Worm (Caenorhabditis elegans) whole organism, early embryonic: Measurements from ENCODE around the gene paqr-3.

Experiments used
- B0310.2 ChIP-seq: sonication (generic microtip); optimal IDR thresholded peaks from 2 replicates; lab custom pipeline; 2016; ENCODE audit warnings: mild to moderate bottlenecking, missing genetic modification characterization, missing compliant biosample characterization
- F13C5.2 ChIP-seq: sonication (generic microtip); optimal IDR thresholded peaks from 2 replicates; lab custom pipeline; 2017; ENCODE audit warnings: mild to moderate bottlenecking, missing genetic modification characterization, inconsistent platforms, missing compliant biosample characterization
- aly-1 ChIP-seq: sonication (generic microtip); optimal IDR thresholded peaks from 2 replicates; lab custom pipeline; 2016; ENCODE audit warnings: missing genetic modification characterization, missing compliant biosample characterization
- ama-1 ChIP-seq: fragments of 150-350 bp; optimal IDR thresholded peaks from 2 replicates; lab custom pipeline; 2014
- ceh-13 ChIP-seq: fragments of 200-800 bp; sonication (Bioruptor generic); optimal IDR thresholded peaks from 2 replicates; lab custom pipeline; 2018; ENCODE audit warnings: mild to moderate bottlenecking, missing genetic modification characterization, missing compliant biosample characterization
- ceh-36 ChIP-seq: sonication (generic microtip); optimal IDR thresholded peaks from 2 replicates; lab custom pipeline; 2016; ENCODE audit warnings: missing genetic modification characterization, inconsistent platforms, missing compliant biosample characterization
- ets-7 ChIP-seq: sonication (generic microtip); optimal IDR thresholded peaks from 2 replicates; lab custom pipeline; 2016; ENCODE audit warnings: missing genotype, missing genetic modification characterization, missing compliant biosample characterization
- flt-1 ChIP-seq: fragments of 200-800 bp; sonication (Bioruptor generic); IDR thresholded peaks from 2 replicates; pipeline ENCODE4 v1.3.6; 2022; ENCODE audit warnings: missing genetic modification characterization, missing compliant biosample characterization
- hmbx-1 ChIP-seq: sonication (generic microtip); optimal IDR thresholded peaks from 2 replicates; lab custom pipeline; 2016; ENCODE audit warnings: mild to moderate bottlenecking, missing genetic modification characterization, missing compliant biosample characterization
- hmg-4 ChIP-seq: fragments of 200-800 bp; sonication (Bioruptor generic); optimal IDR thresholded peaks from 2 replicates; lab custom pipeline; 2018; ENCODE audit warnings: mild to moderate bottlenecking, missing genetic modification characterization, missing compliant biosample characterization
- hnd-1 ChIP-seq: sonication (generic microtip); optimal IDR thresholded peaks from 2 replicates; lab custom pipeline; 2016; ENCODE audit warnings: missing genetic modification characterization, missing compliant biosample characterization
- pes-1 ChIP-seq: fragments of 200-800 bp; sonication (Bioruptor generic); IDR thresholded peaks from 2 replicates; pipeline ENCODE4 v1.3.6; 2022; ENCODE audit warnings: missing genetic modification reagents, missing genetic modification characterization, missing compliant biosample characterization
- scrt-1 ChIP-seq: fragments of 200-800 bp; sonication (Bioruptor generic); IDR thresholded peaks from 2 replicates; pipeline ENCODE4 v1.3.6; 2022; ENCODE audit warnings: missing genetic modification characterization, missing compliant biosample characterization
- sea-1 ChIP-seq: fragments of 200-800 bp; sonication (Bioruptor generic); conservative IDR thresholded peaks from 2 replicates; pipeline ENCODE4 v1.3.6; 2022; ENCODE audit warnings: missing genetic modification characterization, missing compliant biosample characterization
- tbx-11 ChIP-seq: fragments of 200-800 bp; sonication (Bioruptor generic); IDR thresholded peaks from 2 replicates; pipeline ENCODE4 v1.3.6; 2022; ENCODE audit warnings: missing genetic modification characterization, missing compliant biosample characterization
- tbx-37 ChIP-seq: fragments of 200-800 bp; sonication (Bioruptor generic); conservative IDR thresholded peaks from 2 replicates; pipeline ENCODE4 v1.3.6; 2022; ENCODE audit warnings: missing genetic modification reagents, missing genetic modification characterization, missing compliant biosample characterization
- tra-4 ChIP-seq: sonication (generic microtip); optimal IDR thresholded peaks from 2 replicates; lab custom pipeline; 2017; ENCODE audit warnings: missing genetic modification characterization, missing compliant biosample characterization

Gene paqr-3

ce11 chrIV:14343756-14344155 is 39.7 kb downstream of the paqr-3 start, which contains the start of gene srlf-28:
srlf-28 (minus strand) TSS chrIV:14343856.
- TF ChIP-seq ama-1 (lab: Kevin White, UChicago): no peak
- TF ChIP-seq hmg-4: no peak
- no peak for TF ChIP-seq aly-1 (tag; lab: Kevin White, UChicago)
- no peak for TF ChIP-seq hnd-1 (tag; lab: Kevin White, UChicago)
- TF ChIP-seq sea-1: no peak
- no peak for TF ChIP-seq tra-4 (tag; lab: Kevin White, UChicago)
- no peak for TF ChIP-seq ceh-36 (tag; lab: Kevin White, UChicago)
- no peak for TF ChIP-seq ceh-13 (GFP tag; lab: Kevin White, UChicago)
- TF ChIP-seq flt-1 (GFP tag; lab: Robert Waterston, UW): no peak
- TF ChIP-seq B0310.2 (tag; lab: Kevin White, UChicago): no peak
- no peak for TF ChIP-seq hmbx-1 (tag; lab: Kevin White, UChicago)
- no peak for TF ChIP-seq scrt-1 (GFP tag; lab: Robert Waterston, UW)
- TF ChIP-seq tbx-37 (GFP tag; lab: Robert Waterston, UW): no peak
- TF ChIP-seq pes-1 (GFP tag; lab: Robert Waterston, UW): no peak
- TF ChIP-seq ets-7 (tag; lab: Kevin White, UChicago): no peak

ce11 chrIV:14339657-14340056 is 43.8 kb downstream of the paqr-3 start, which contains the start of gene Y67A10A.11:
Y67A10A.11 (plus strand) TSS chrIV:14339957.
- no peak for TF ChIP-seq scrt-1 (GFP tag; lab: Robert Waterston, UW)

ce11 chrIV:14337757-14338156 is 45.7 kb downstream of the paqr-3 start, which contains the start of gene Y67A10A.2:
Y67A10A.2 (plus strand) TSS chrIV:14338057.
- no peak for TF ChIP-seq hmg-4
- no peak for TF ChIP-seq aly-1 (tag; lab: Kevin White, UChicago)
- TF ChIP-seq F13C5.2: no peak
- no peak for TF ChIP-seq tra-4 (tag; lab: Kevin White, UChicago)
- TF ChIP-seq ceh-13 (GFP tag; lab: Kevin White, UChicago): no peak
- TF ChIP-seq scrt-1 (GFP tag; lab: Robert Waterston, UW): no peak
- TF ChIP-seq hmbx-1 (tag; lab: Kevin White, UChicago): no peak
- no peak for TF ChIP-seq ama-1 (lab: Kevin White, UChicago)
- TF ChIP-seq B0310.2 (tag; lab: Kevin White, UChicago): no peak
- TF ChIP-seq tbx-37 (GFP tag; lab: Robert Waterston, UW): no peak
- no peak for TF ChIP-seq ets-7 (tag; lab: Kevin White, UChicago)

- TF ChIP-seq scrt-1 (GFP tag; lab: Robert Waterston, UW): no peak
- TF ChIP-seq hmbx-1 (tag; lab: Kevin White, UChicago): no peak
- TF ChIP-seq sea-1: no peak
- no peak for TF ChIP-seq hmg-4
- no peak for TF ChIP-seq ama-1 (lab: Kevin White, UChicago)
- TF ChIP-seq ceh-13 (GFP tag; lab: Kevin White, UChicago): no peak
- no peak for TF ChIP-seq pes-1 (GFP tag; lab: Robert Waterston, UW)
- no peak for TF ChIP-seq tbx-37 (GFP tag; lab: Robert Waterston, UW)
- TF ChIP-seq tra-4 (tag; lab: Kevin White, UChicago): no peak
- TF ChIP-seq F13C5.2: no peak
- no peak for TF ChIP-seq tbx-11
- TF ChIP-seq ets-7 (tag; lab: Kevin White, UChicago): no peak
- TF ChIP-seq ceh-36 (tag; lab: Kevin White, UChicago): no peak
- no peak for TF ChIP-seq flt-1 (GFP tag; lab: Robert Waterston, UW)
- no peak for TF ChIP-seq aly-1 (tag; lab: Kevin White, UChicago)
- no peak for TF ChIP-seq hnd-1 (tag; lab: Kevin White, UChicago)
- no peak for TF ChIP-seq B0310.2 (tag; lab: Kevin White, UChicago)
Observed at ce11 chrIV:14335768-14336167, 47.7 kb downstream of the paqr-3 start.

- TF ChIP-seq aly-1 (tag; lab: Kevin White, UChicago) (no peak), F13C5.2 (no peak), flt-1 (GFP tag; lab: Robert Waterston, UW) (no peak), tbx-11 (no peak), ama-1 (lab: Kevin White, UChicago) (no peak), tbx-37 (GFP tag; lab: Robert Waterston, UW) (no peak), sea-1 (no peak), ets-7 (tag; lab: Kevin White, UChicago) (no peak), tra-4 (tag; lab: Kevin White, UChicago) (no peak), ceh-13 (GFP tag; lab: Kevin White, UChicago) (no peak), ceh-36 (tag; lab: Kevin White, UChicago) (no peak), pes-1 (GFP tag; lab: Robert Waterston, UW) (no peak), B0310.2 (tag; lab: Kevin White, UChicago) (no peak), hmbx-1 (tag; lab: Kevin White, UChicago) (no peak), scrt-1 (GFP tag; lab: Robert Waterston, UW) (no peak), hnd-1 (tag; lab: Kevin White, UChicago) (no peak), hmg-4 (no peak)
Observed at ce11 chrIV:14334359-14334758, 49.1 kb downstream of the paqr-3 start, which contains the start of gene Y67A10A.3. Y67A10A.3 (minus strand) TSS chrIV:14334459.
